Fruit fly (Drosophila melanogaster) whole organism, embryonic: ENCODE data around the gene CG10317.

Experiments used
- Adf1 ChIP-seq: fragments of 200-800 bp; sonication (Bioruptor generic); IDR thresholded peaks from 2 replicates; pipeline ENCODE4 v1.3.6; 2022; ENCODE audit warnings: missing biosample characterization, missing genetic modification characterization
- CG10321 ChIP-seq: fragments of 200-800 bp; sonication (Bioruptor generic); IDR thresholded peaks from 2 replicates; pipeline ENCODE4 v1.3.6; 2022; ENCODE audit warnings: missing biosample characterization, missing genetic modification characterization
- CG10959 ChIP-seq: fragments of 200-800 bp; sonication (Bioruptor generic); IDR thresholded peaks from 2 replicates; pipeline ENCODE4 v1.3.6; 2022; ENCODE audit warnings: missing biosample characterization, missing genetic modification characterization
- CG1233 ChIP-seq: fragments of 200-800 bp; sonication (Bioruptor generic); optimal IDR thresholded peaks from 4 replicates; lab custom pipeline; 2018; ENCODE audit warnings: missing biosample characterization, mild to moderate bottlenecking, missing genetic modification characterization
- CG12769 ChIP-seq: fragments of 200-800 bp; sonication (Bioruptor generic); optimal IDR thresholded peaks from 2 replicates; lab custom pipeline; 2019; ENCODE audit warnings: missing biosample characterization, mild to moderate bottlenecking, missing genetic modification characterization, moderate library complexity
- CG13287 ChIP-seq: fragments of 200-800 bp; sonication (Bioruptor generic); IDR thresholded peaks from 2 replicates; pipeline ENCODE4 v1.3.6; 2022; ENCODE audit warnings: missing biosample characterization, missing genetic modification characterization; ENCODE audit not compliant: partially characterized antibody
- CG14441 ChIP-seq: fragments of 200-800 bp; sonication (Bioruptor generic); IDR thresholded peaks from 2 replicates; pipeline ENCODE4 v1.3.6; 2022; ENCODE audit warnings: missing biosample characterization, missing genetic modification characterization
- CG1647 ChIP-seq: fragments of 200-800 bp; sonication (Bioruptor generic); optimal IDR thresholded peaks from 3 replicates; lab custom pipeline; 2016; ENCODE audit warnings: missing biosample characterization, missing genetic modification characterization
- CG17612 ChIP-seq: fragments of 200-800 bp; sonication (Bioruptor generic); IDR thresholded peaks from 2 replicates; pipeline ENCODE4 v1.3.6; 2022; ENCODE audit warnings: missing biosample characterization, missing genetic modification characterization
- CG2116 ChIP-seq: fragments of 200-800 bp; sonication (Bioruptor generic); optimal IDR thresholded peaks from 3 replicates; lab custom pipeline; 2018; ENCODE audit warnings: missing biosample characterization, mild to moderate bottlenecking, missing genetic modification characterization
- CG30020 ChIP-seq: fragments of 200-800 bp; optimal IDR thresholded peaks from 2 replicates; lab custom pipeline; 2019; ENCODE audit warnings: missing biosample characterization, mild to moderate bottlenecking, missing genetic modification characterization, moderate library complexity
- CG30403 ChIP-seq: fragments of 200-800 bp; sonication (Bioruptor generic); optimal IDR thresholded peaks from 3 replicates; lab custom pipeline; 2016; ENCODE audit warnings: missing biosample characterization, missing genetic modification characterization
- CG32532 ChIP-seq: fragments of 200-800 bp; sonication (Bioruptor generic); IDR thresholded peaks from 2 replicates; pipeline ENCODE4 v1.3.6; 2022; ENCODE audit warnings: missing biosample characterization, missing genetic modification characterization
- CG43689 ChIP-seq: fragments of 200-800 bp; sonication (Bioruptor generic); IDR thresholded peaks from 2 replicates; pipeline ENCODE4 v1.3.6; 2022; ENCODE audit warnings: missing biosample characterization, missing genetic modification characterization
- CG5245 ChIP-seq: fragments of 200-800 bp; sonication (Bioruptor generic); optimal IDR thresholded peaks from 3 replicates; lab custom pipeline; 2016; ENCODE audit warnings: missing biosample characterization, missing genetic modification characterization
- CG8089 ChIP-seq: fragments of 200-800 bp; sonication (Bioruptor generic); optimal IDR thresholded peaks from 3 replicates; lab custom pipeline; 2016; ENCODE audit warnings: missing biosample characterization, missing genetic modification characterization
- CG8290 ChIP-seq, 3 experiments: fragments of 200-800 bp; sonication (Bioruptor generic); optimal IDR thresholded peaks; 2 replicates each; lab custom pipeline; 2016 to 2019; ENCODE audit warnings: missing biosample characterization in 3 of 3, missing genetic modification characterization in 3 of 3, mild to moderate bottlenecking in 2 of 3, moderate library complexity in 1 of 3
- CkIIα-i1 ChIP-seq: fragments of 200-800 bp; sonication (Bioruptor generic); IDR thresholded peaks from 2 replicates; pipeline ENCODE4 v1.3.6; 2022; ENCODE audit warnings: missing biosample characterization, missing genetic modification characterization
- D ChIP-seq, 2 experiments: fragments of 200-800 bp in 1 of 2; fragments of >200 bp in 1 of 2; sonication (Bioruptor generic) in 1 of 2; optimal IDR thresholded peaks; 2 replicates in 1 of 2; 3 replicates in 1 of 2; lab custom pipeline; 2017; ENCODE audit warnings: mild to moderate bottlenecking in 1 of 2, missing biosample characterization in 1 of 2, missing genetic modification characterization in 1 of 2, missing genetic modification reagents in 1 of 2
- Deaf1 ChIP-seq: fragments of 200-800 bp; optimal IDR thresholded peaks from 3 replicates; lab custom pipeline; 2019; ENCODE audit warnings: missing biosample characterization, mild to moderate bottlenecking, missing genetic modification characterization, moderate library complexity
- Dref ChIP-seq: fragments of 200-800 bp; sonication (Bioruptor generic); IDR thresholded peaks from 2 replicates; pipeline ENCODE4 v1.3.6; 2022; ENCODE audit warnings: missing biosample characterization, missing genetic modification characterization
- Eip74EF ChIP-seq, 2 experiments: fragments of 200-800 bp in 1 of 2; fragments of >200 bp in 1 of 2; sonication (Bioruptor generic) in 1 of 2; optimal IDR thresholded peaks; 2 replicates each; lab custom pipeline; 2017 to 2019; ENCODE audit warnings: missing biosample characterization in 2 of 2, missing genetic modification characterization in 2 of 2, mild to moderate bottlenecking in 1 of 2, moderate library complexity in 1 of 2
- Fer3 ChIP-seq: fragments of 200-800 bp; sonication (Bioruptor generic); optimal IDR thresholded peaks from 2 replicates; lab custom pipeline; 2018; ENCODE audit warnings: missing biosample characterization, mild to moderate bottlenecking, missing genetic modification characterization, moderate library complexity
- Jarid2 ChIP-seq: fragments of 200-800 bp; sonication (Bioruptor generic); optimal IDR thresholded peaks from 3 replicates; lab custom pipeline; 2017; ENCODE audit warnings: mild to moderate bottlenecking, missing biosample characterization, missing genetic modification reagents, missing genetic modification characterization
- Med ChIP-seq: fragments of 200-800 bp; sonication (Bioruptor generic); peaks from one replicate; lab custom pipeline; 2016; ENCODE audit warnings: missing biosample characterization, missing genetic modification characterization, mild to moderate bottlenecking, inconsistent platforms, moderate library complexity
- Meics ChIP-seq: fragments of 200-800 bp; sonication (Bioruptor generic); optimal IDR thresholded peaks from 2 replicates; lab custom pipeline; 2017; ENCODE audit warnings: missing biosample characterization, mild to moderate bottlenecking, missing genetic modification characterization
- Opbp ChIP-seq: fragments of 200-800 bp; sonication (Bioruptor generic); IDR thresholded peaks from 3 replicates; pipeline ENCODE4 v1.3.6; 2022; ENCODE audit warnings: missing biosample characterization, missing genetic modification characterization; ENCODE audit not compliant: partially characterized antibody
- Rfx ChIP-seq: fragments of 200-800 bp; sonication (Bioruptor generic); IDR thresholded peaks from 2 replicates; pipeline ENCODE4 v1.3.6; 2022; ENCODE audit warnings: missing biosample characterization, missing genetic modification characterization
- Side ChIP-seq: fragments of 200-800 bp; sonication (Bioruptor generic); optimal IDR thresholded peaks from 2 replicates; lab custom pipeline; 2016; ENCODE audit warnings: missing biosample characterization, missing genetic modification characterization
- Stat92E ChIP-seq, 3 experiments: fragments of >200 bp in 2 of 3; fragments of 200-800 bp in 1 of 3; sonication (Bioruptor generic) in 1 of 3; optimal IDR thresholded peaks; 2 replicates each; lab custom pipeline; 2017 to 2019; ENCODE audit warnings: missing biosample characterization in 3 of 3, missing genetic modification characterization in 3 of 3, mild to moderate bottlenecking in 1 of 3, moderate library complexity in 1 of 3
- ato ChIP-seq: fragments of 200-800 bp; sonication (Bioruptor generic); IDR thresholded peaks from 2 replicates; pipeline ENCODE4 v1.3.6; 2022; ENCODE audit warnings: missing biosample characterization, missing genetic modification characterization; ENCODE audit not compliant: partially characterized antibody
- bcd ChIP-seq: fragments of 200-800 bp; sonication (Bioruptor generic); optimal IDR thresholded peaks from 2 replicates; lab custom pipeline; 2017; ENCODE audit warnings: missing biosample characterization, mild to moderate bottlenecking, missing genetic modification characterization
- bsh ChIP-seq, 2 experiments: fragments of 200-800 bp; sonication (Bioruptor generic); optimal IDR thresholded peaks; 2 replicates each; lab custom pipeline; 2017 to 2018; ENCODE audit warnings: mild to moderate bottlenecking in 2 of 2, missing biosample characterization in 2 of 2, missing genetic modification characterization in 2 of 2, moderate library complexity in 1 of 2
- dpn ChIP-seq, 2 experiments: fragments of 200-800 bp; sonication (Bioruptor generic); optimal IDR thresholded peaks; 3 replicates each; lab custom pipeline; 2016; ENCODE audit warnings: missing biosample characterization in 2 of 2, missing genetic modification characterization in 2 of 2
- dysf ChIP-seq: fragments of 200-800 bp; sonication (Bioruptor generic); IDR thresholded peaks from 3 replicates; pipeline ENCODE4 v1.3.6; 2022; ENCODE audit warnings: missing biosample characterization, missing genetic modification characterization
- en ChIP-seq: fragments of 200-800 bp; sonication (Bioruptor generic); optimal IDR thresholded peaks from 2 replicates; lab custom pipeline; 2016; ENCODE audit warnings: missing biosample characterization, missing genetic modification characterization
- fru ChIP-seq: fragments of >200 bp; optimal IDR thresholded peaks from 2 replicates; lab custom pipeline; 2017
- h ChIP-seq: fragments of >200 bp; optimal IDR thresholded peaks from 2 replicates; lab custom pipeline; 2017
- kni ChIP-seq: fragments of 200-800 bp; sonication (Bioruptor generic); optimal IDR thresholded peaks from 3 replicates; lab custom pipeline; 2017; ENCODE audit warnings: mild to moderate bottlenecking, missing biosample characterization, missing genetic modification reagents, missing genetic modification characterization
- maf-S ChIP-seq: fragments of 200-800 bp; sonication (Bioruptor generic); optimal IDR thresholded peaks from 2 replicates; lab custom pipeline; 2016; ENCODE audit warnings: missing biosample characterization, missing genetic modification characterization
- oc ChIP-seq: fragments of 200-800 bp; sonication (Bioruptor generic); optimal IDR thresholded peaks from 2 replicates; lab custom pipeline; 2018; ENCODE audit warnings: missing biosample characterization, mild to moderate bottlenecking, missing genetic modification characterization, moderate library complexity
- pan ChIP-seq, 4 experiments: fragments of >200 bp in 3 of 4; fragments of 200-800 bp in 1 of 4; sonication (Bioruptor generic) in 1 of 4; optimal IDR thresholded peaks in 3 of 4; IDR thresholded peaks in 1 of 4; 2 replicates each; pipeline versions ENCODE4 v1.3.6 to Lab custom; 2017 to 2022; ENCODE audit warnings: missing biosample characterization in 2 of 4, missing genetic modification characterization in 2 of 4, mixed read lengths in 1 of 4
- pros ChIP-seq: fragments of 200-800 bp; sonication (Bioruptor generic); optimal IDR thresholded peaks from 3 replicates; lab custom pipeline; 2019; ENCODE audit warnings: missing biosample characterization, mild to moderate bottlenecking, missing genetic modification characterization, moderate library complexity
- pum ChIP-seq: fragments of 200-800 bp; sonication (Bioruptor generic); optimal IDR thresholded peaks from 2 replicates; lab custom pipeline; 2016; ENCODE audit warnings: missing biosample characterization, missing genetic modification characterization
- repo ChIP-seq: fragments of 200-800 bp; sonication (Bioruptor generic); optimal IDR thresholded peaks from 2 replicates; lab custom pipeline; 2016; ENCODE audit warnings: missing biosample characterization, missing genetic modification characterization
- row ChIP-seq: fragments of 200-800 bp; sonication (Bioruptor generic); IDR thresholded peaks from 3 replicates; pipeline ENCODE4 v1.3.6; 2022; ENCODE audit warnings: missing biosample characterization, missing genetic modification characterization
- scrt ChIP-seq: fragments of 200-800 bp; sonication (Bioruptor generic); optimal IDR thresholded peaks from 2 replicates; lab custom pipeline; 2018; ENCODE audit warnings: missing biosample characterization, mild to moderate bottlenecking, missing genetic modification characterization, moderate library complexity
- so ChIP-seq: fragments of 200-800 bp; sonication (Bioruptor generic); IDR thresholded peaks from 3 replicates; pipeline ENCODE4 v1.3.6; 2022; ENCODE audit warnings: missing biosample characterization, missing genetic modification characterization
- vnd ChIP-seq: fragments of 200-800 bp; sonication (Bioruptor generic); IDR thresholded peaks from 3 replicates; pipeline ENCODE4 v1.3.6; 2022; ENCODE audit warnings: missing biosample characterization, missing genetic modification characterization; ENCODE audit not compliant: partially characterized antibody
- zen2 ChIP-seq: fragments of 200-800 bp; sonication (Bioruptor generic); IDR thresholded peaks from 3 replicates; pipeline ENCODE4 v1.3.6; 2022; ENCODE audit warnings: missing biosample characterization, missing genetic modification characterization; ENCODE audit not compliant: partially characterized antibody

The CG10317 gene

DNA sequence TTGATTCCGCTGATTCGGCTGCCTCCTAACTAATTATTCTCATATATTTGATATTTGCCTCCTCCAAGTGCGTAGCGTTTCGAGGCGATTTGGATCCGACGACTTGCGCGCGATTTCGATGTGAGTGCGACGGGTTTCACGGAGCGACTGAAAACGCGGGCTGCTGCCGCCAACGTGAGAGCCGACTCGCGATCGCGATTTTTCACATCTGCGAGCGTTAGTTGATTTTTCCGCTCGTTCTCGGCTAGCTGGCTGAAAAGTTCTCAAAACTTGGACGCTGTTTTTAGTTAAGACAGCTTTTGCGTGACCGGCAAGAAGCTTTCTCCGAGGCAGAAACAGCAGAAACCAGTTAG is 13.5 kb downstream of the CG10317 start, which contains the start of gene CG10311 (continued):
- no peak for TF ChIP-seq maf-S (GFP tag; lab: Kevin White, UChicago)
- TF ChIP-seq CG5245 (GFP tag; lab: Kevin White, UChicago), result no peak
- TF ChIP-seq repo (GFP tag; lab: Kevin White, UChicago), result no peak
- TF ChIP-seq bcd, result no peak
- no peak for TF ChIP-seq CG17612 (GFP tag; lab: Robert Waterston, UW)
- no peak for TF ChIP-seq dpn (GFP tag; optimal IDR thresholded peaks at IDR 0.05; lab: Kevin White, UChicago)
- no peak for TF ChIP-seq pum
- no peak for TF ChIP-seq CkIIα-i1 (GFP tag; lab: Robert Waterston, UW)
- TF ChIP-seq CG30403 (GFP tag; lab: Kevin White, UChicago), result no peak
- no peak for TF ChIP-seq scrt (GFP tag; lab: Kevin White, UChicago)
- TF ChIP-seq CG30020 (tag; lab: Kevin White, UChicago), result no peak
- no peak for TF ChIP-seq ato
- no peak for TF ChIP-seq oc
- peak; percentile 1 for TF ChIP-seq Meics
- TF ChIP-seq vnd (GFP tag; lab: Robert Waterston, UW), result no peak
- TF ChIP-seq zen2, result no peak
- TF ChIP-seq Jarid2 (GFP tag; lab: Kevin White, UChicago), result peak; percentile 53
- TF ChIP-seq row, result no peak
- TF ChIP-seq CG43689 (GFP tag; lab: Robert Waterston, UW), result no peak
- TF ChIP-seq so (GFP tag; lab: Robert Waterston, UW), result 0 out of 3 replicates have a peak, but pooled peaks have one; percentile 12
- no peak for TF ChIP-seq pan (optimal IDR thresholded peaks at IDR 0.05; lab: Kevin White, UChicago)
- TF ChIP-seq pan (GFP tag; optimal IDR thresholded peaks at IDR 0.05 in 1 of 2, IDR thresholded peaks at IDR 0.05 in 1 of 2), result no peak
- no peak for TF ChIP-seq en (GFP tag; lab: Kevin White, UChicago)
- TF ChIP-seq Med (GFP tag; lab: Kevin White, UChicago), result peak; percentile 57
- no peak for TF ChIP-seq Eip74EF (GFP tag; optimal IDR thresholded peaks at IDR 0.05; lab: Kevin White, UChicago)
- no peak for TF ChIP-seq Side (GFP tag; lab: Kevin White, UChicago)
- TF ChIP-seq CG10321 (GFP tag; lab: Robert Waterston, UW), result 0 out of 2 replicates have a peak, but pooled peaks have one; percentile 9
- TF ChIP-seq D (optimal IDR thresholded peaks at IDR 0.05; lab: Kevin White, UChicago), result no peak
- no peak for TF ChIP-seq D (GFP tag; optimal IDR thresholded peaks at IDR 0.05; lab: Kevin White, UChicago)
- peak; percentile 55; the same call in 1 of the 2 replicates for TF ChIP-seq CG13287 (GFP tag; lab: Robert Waterston, UW)
- TF ChIP-seq CG8089 (GFP tag; lab: Kevin White, UChicago), result no peak
- TF ChIP-seq kni (GFP tag; lab: Kevin White, UChicago), result no peak
- TF ChIP-seq CG1647 (GFP tag; lab: Kevin White, UChicago), result no peak
- TF ChIP-seq CG32532 (GFP tag; lab: Robert Waterston, UW), result peak; percentile 17; the same call in 1 of the 2 replicates
- peak; percentile 53; the same call in 1 of the 2 replicates for TF ChIP-seq Adf1 (GFP tag; lab: Robert Waterston, UW)
- TF ChIP-seq Opbp, result no peak
- peak; percentile 58 for TF ChIP-seq Deaf1 (tag; lab: Kevin White, UChicago)
- no peak for TF ChIP-seq CG8290 (GFP tag; optimal IDR thresholded peaks at IDR 0.05; lab: Kevin White, UChicago)
- TF ChIP-seq CG8290 (tag; optimal IDR thresholded peaks at IDR 0.05; lab: Kevin White, UChicago), result peak in 1 of 2 experiments; percentile 50
- no peak for TF ChIP-seq h
- TF ChIP-seq Rfx, result peak; percentile 40; the same call in 1 of the 2 replicates
- no peak for TF ChIP-seq CG12769 (tag; lab: Kevin White, UChicago)
- no peak for TF ChIP-seq pros (GFP tag; lab: Kevin White, UChicago)
- TF ChIP-seq CG2116 (GFP tag; lab: Kevin White, UChicago), result no peak
- TF ChIP-seq Fer3 (tag; lab: Kevin White, UChicago), result no peak
- no peak for TF ChIP-seq CG14441 (GFP tag; lab: Robert Waterston, UW)
- no peak for TF ChIP-seq dysf (GFP tag; lab: Robert Waterston, UW)
- no peak for TF ChIP-seq Stat92E (GFP tag; optimal IDR thresholded peaks at IDR 0.05; lab: Kevin White, UChicago)
- TF ChIP-seq fru (lab: Kevin White, UChicago), result no peak
- TF ChIP-seq bsh (GFP tag; optimal IDR thresholded peaks at IDR 0.05; lab: Kevin White, UChicago), result no peak
- TF ChIP-seq Dref (GFP tag; lab: Robert Waterston, UW), result no peak
- no peak for TF ChIP-seq CG1233 (GFP tag; lab: Kevin White, UChicago)
- TF ChIP-seq CG10959 (GFP tag; lab: Robert Waterston, UW), result no peak
